Fruit fly (Drosophila melanogaster): ENCODE data around the gene CG13771.
A peak's percentile ranks its signal among the peaks of the same experiment; 100 is the strongest.

CG13771 gene

DNA sequence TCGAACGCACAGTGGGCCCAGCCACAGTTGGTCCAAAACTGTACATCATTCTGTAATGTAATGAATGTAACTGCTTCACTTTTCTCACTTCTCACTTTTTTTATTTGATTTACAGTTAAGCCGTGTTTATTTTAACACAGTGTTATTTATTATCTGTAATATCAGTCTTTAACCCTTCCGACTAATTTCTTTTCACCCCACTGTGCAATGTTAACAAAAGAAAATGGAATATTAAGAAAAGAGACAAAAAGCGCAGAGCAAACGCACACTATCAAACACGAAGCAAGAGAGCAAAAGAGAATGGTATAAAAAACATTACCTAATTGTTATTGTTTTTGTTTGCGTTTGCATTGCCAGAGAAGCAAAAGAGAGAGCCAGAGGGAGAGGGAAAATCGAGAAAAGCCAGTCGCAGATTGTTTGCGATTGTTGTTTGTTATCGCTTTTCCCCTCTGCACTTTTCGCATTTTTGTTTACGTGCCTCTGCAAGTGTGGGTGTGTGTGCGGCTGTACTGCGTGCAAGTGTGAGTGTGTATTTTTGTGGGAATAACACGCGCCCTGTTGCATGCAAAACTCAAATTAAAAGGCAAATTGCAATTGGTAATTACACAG lies 16.2 kb downstream of the CG13771 start (continued):
- TF ChIP-seq CG18764 (GFP tag; optimal IDR thresholded peaks at IDR 0.05) (peak; percentile 97), CG2116 (GFP tag; optimal IDR thresholded peaks at IDR 0.05) (peak; percentile 92), Poxn (GFP tag; IDR thresholded peaks at IDR 0.05) (peak; percentile 88), CG17328 (GFP tag; IDR thresholded peaks at IDR 0.05) (peak; percentile 98), h (optimal IDR thresholded peaks at IDR 0.05) (no peak), tap (tag; optimal IDR thresholded peaks at IDR 0.05) (peak; percentile 99), ATbp (GFP tag; optimal IDR thresholded peaks at IDR 0.05) (peak; percentile 99), MBD-R2 (GFP tag; IDR thresholded peaks at IDR 0.05) (peak; percentile 89), pzg (GFP tag; optimal IDR thresholded peaks at IDR 0.05) (peak; percentile 15), bab2 (GFP tag; optimal IDR thresholded peaks at IDR 0.05) (peak; percentile 99), fd3F (GFP tag; optimal IDR thresholded peaks at IDR 0.05) (peak; percentile 96), CG9215 (GFP tag; IDR thresholded peaks at IDR 0.05) (peak; percentile 90), CG7987 (GFP tag; optimal IDR thresholded peaks at IDR 0.05) (peak; percentile 96), kah (GFP tag; optimal IDR thresholded peaks at IDR 0.05) (peak; percentile 96), CG6272 (GFP tag; IDR thresholded peaks at IDR 0.05) (peak; percentile 93), maf-S (GFP tag; optimal IDR thresholded peaks at IDR 0.05) (peak; percentile 98), H2.0 (GFP tag; IDR thresholded peaks at IDR 0.05) (peak; percentile 97), danr (GFP tag; IDR thresholded peaks at IDR 0.05) (peak; percentile 95), CG1233 (GFP tag; optimal IDR thresholded peaks at IDR 0.05) (peak; percentile 98), ftz-f1 (GFP tag; optimal IDR thresholded peaks at IDR 0.05) (peak; percentile 73), CG10147 (GFP tag; optimal IDR thresholded peaks at IDR 0.05) (peak; percentile 95), CG15601 (tag; optimal IDR thresholded peaks at IDR 0.05) (peak; percentile 97), dmrt11E (tag; optimal IDR thresholded peaks at IDR 0.05) (peak; percentile 97), Oli (tag; optimal IDR thresholded peaks at IDR 0.05) (peak; percentile 99), CG8924 (tag; optimal IDR thresholded peaks at IDR 0.05) (peak; percentile 99), onecut (GFP tag; IDR thresholded peaks at IDR 0.05) (peak; percentile 96), CG4707 (GFP tag; optimal IDR thresholded peaks at IDR 0.05) (peak; percentile 100), Bdp1 (GFP tag; optimal IDR thresholded peaks at IDR 0.05) (peak; percentile 95), Kr (GFP tag; optimal IDR thresholded peaks at IDR 0.05) (peak; percentile 98), CG13894 (tag; optimal IDR thresholded peaks at IDR 0.05) (peak; percentile 90), CG43689 (GFP tag; IDR thresholded peaks at IDR 0.05) (peak; percentile 93), CG11247 (GFP tag; IDR thresholded peaks at IDR 0.05) (peak; percentile 92), gro (GFP tag; optimal IDR thresholded peaks at IDR 0.05) (peak; percentile 98), Ravus (GFP tag; IDR thresholded peaks at IDR 0.05) (peak; percentile 91), CG42726 (GFP tag; IDR thresholded peaks at IDR 0.05; ENCODE audit: partially characterized antibody) (no peak), Myb (GFP tag; optimal IDR thresholded peaks at IDR 0.05) (peak; percentile 90), CG13296 (GFP tag; optimal IDR thresholded peaks at IDR 0.05) (peak; percentile 98), BtbVII (GFP tag; optimal IDR thresholded peaks at IDR 0.05) (peak; percentile 98), HLH54F (GFP tag; optimal IDR thresholded peaks at IDR 0.05) (peak; percentile 97), mld (GFP tag; IDR thresholded peaks at IDR 0.05; ENCODE audit: partially characterized antibody) (no peak), fd96Cb (tag; optimal IDR thresholded peaks at IDR 0.05) (peak; percentile 98), CG15514 (GFP tag; optimal IDR thresholded peaks at IDR 0.05) (peak; percentile 94), dpn (GFP tag; optimal IDR thresholded peaks at IDR 0.05) (peak; percentile 98 to 99), E2f2 (GFP tag; IDR thresholded peaks at IDR 0.05) (peak; percentile 87), Sry-δ (GFP tag; optimal IDR thresholded peaks at IDR 0.05) (peak; percentile 70), CG10431 (GFP tag; optimal IDR thresholded peaks at IDR 0.05) (peak; percentile 94), CG18011 (GFP tag; optimal IDR thresholded peaks at IDR 0.05) (peak; percentile 91), gsb (GFP tag; IDR thresholded peaks at IDR 0.05) (peak; percentile 94), D19B (GFP tag; optimal IDR thresholded peaks at IDR 0.05) (peak; percentile 90), chif (GFP tag; optimal IDR thresholded peaks at IDR 0.05) (peak; percentile 98 to 99)
